Fruit fly (Drosophila melanogaster) whole organism, adult: ENCODE data around the gene Cad89D.

ENCODE experiments used
- CG11617 ChIP-seq: fragments of 200-800 bp; sonication (Bioruptor generic); optimal IDR thresholded peaks from 2 replicates; lab custom pipeline; 2017; ENCODE audit warnings: mild to moderate bottlenecking, missing biosample characterization, missing genetic modification reagents, missing genetic modification characterization
- CG12768 ChIP-seq: fragments of 200-800 bp; sonication (Bioruptor generic); optimal IDR thresholded peaks from 2 replicates; lab custom pipeline; 2017; ENCODE audit warnings: missing biosample characterization, missing genetic modification characterization, mild to moderate bottlenecking, moderate library complexity, missing genetic modification reagents
- CG14711 ChIP-seq: fragments of 200-800 bp; sonication (Bioruptor generic); optimal IDR thresholded peaks from 2 replicates; lab custom pipeline; 2018; ENCODE audit warnings: missing biosample characterization, mild to moderate bottlenecking, missing genetic modification characterization, moderate library complexity
- CG1620 ChIP-seq: fragments of 200-800 bp; sonication (Bioruptor generic); optimal IDR thresholded peaks from 2 replicates; lab custom pipeline; 2016; ENCODE audit warnings: missing biosample characterization, missing genetic modification characterization
- CG33017 ChIP-seq: fragments of 200-800 bp; sonication (Bioruptor generic); optimal IDR thresholded peaks from 2 replicates; lab custom pipeline; 2018; ENCODE audit warnings: missing biosample characterization, mild to moderate bottlenecking, missing genetic modification characterization, moderate library complexity
- CG5204 ChIP-seq: fragments of 200-800 bp; sonication (Bioruptor generic); optimal IDR thresholded peaks from 2 replicates; lab custom pipeline; 2016; ENCODE audit warnings: missing biosample characterization, missing genetic modification characterization
- CG7045 ChIP-seq: fragments of 200-800 bp; sonication (Bioruptor generic); optimal IDR thresholded peaks from 2 replicates; lab custom pipeline; 2017; ENCODE audit warnings: missing biosample characterization, mild to moderate bottlenecking, missing genetic modification characterization
- CG7101 ChIP-seq: fragments of 200-800 bp; sonication (Bioruptor generic); optimal IDR thresholded peaks from 2 replicates; lab custom pipeline; 2018; ENCODE audit warnings: missing biosample characterization, mild to moderate bottlenecking, missing genetic modification characterization, moderate library complexity
- Clk ChIP-seq: fragments of 200-800 bp; sonication (Bioruptor generic); optimal IDR thresholded peaks from 2 replicates; lab custom pipeline; 2017; ENCODE audit warnings: missing biosample characterization, missing genetic modification characterization
- Crg-1 ChIP-seq: fragments of 200-800 bp; sonication (Bioruptor generic); optimal IDR thresholded peaks from 2 replicates; lab custom pipeline; 2016; ENCODE audit warnings: missing biosample characterization, missing genetic modification characterization
- Hr96 ChIP-seq: fragments of 200-800 bp; sonication (Bioruptor generic); optimal IDR thresholded peaks from 2 replicates; lab custom pipeline; 2016; ENCODE audit warnings: missing biosample characterization, missing genetic modification characterization
- Mnt ChIP-seq: fragments of 200-800 bp; sonication (Bioruptor generic); optimal IDR thresholded peaks from 2 replicates; lab custom pipeline; 2016; ENCODE audit warnings: missing biosample characterization, mild to moderate bottlenecking, missing genetic modification characterization
- bab1 ChIP-seq: fragments of 200-800 bp; sonication (Bioruptor generic); optimal IDR thresholded peaks from 3 replicates; lab custom pipeline; 2019; ENCODE audit warnings: missing biosample characterization, mild to moderate bottlenecking, missing genetic modification characterization, moderate library complexity
- cic ChIP-seq: fragments of 200-800 bp; sonication (Bioruptor generic); optimal IDR thresholded peaks from 2 replicates; lab custom pipeline; 2017; ENCODE audit warnings: missing biosample characterization, mild to moderate bottlenecking, missing genetic modification characterization, moderate library complexity
- cnc ChIP-seq, 2 experiments: fragments of >200 bp; optimal IDR thresholded peaks; 2 replicates each; lab custom pipeline; 2017
- kay ChIP-seq: fragments of 200-800 bp; sonication (Bioruptor generic); peaks from one replicate; lab custom pipeline; 2016; ENCODE audit warnings: missing biosample characterization, missing genetic modification characterization, borderline replicate concordance
- ovo ChIP-seq: fragments of 200-800 bp; sonication (Bioruptor generic); optimal IDR thresholded peaks from 2 replicates; lab custom pipeline; 2016; ENCODE audit warnings: missing biosample characterization, missing genetic modification characterization
- pad ChIP-seq: fragments of 200-800 bp; sonication (Bioruptor generic); optimal IDR thresholded peaks from 3 replicates; lab custom pipeline; 2017; ENCODE audit warnings: missing biosample characterization, missing genetic modification characterization, mild to moderate bottlenecking, moderate library complexity, missing genetic modification reagents
- tj ChIP-seq: fragments of 200-800 bp; sonication (Bioruptor generic); optimal IDR thresholded peaks from 3 replicates; lab custom pipeline; 2017; ENCODE audit warnings: missing biosample characterization, mild to moderate bottlenecking, missing genetic modification characterization, moderate library complexity
- toe ChIP-seq: fragments of 200-800 bp; sonication (Bioruptor generic); optimal IDR thresholded peaks from 2 replicates; lab custom pipeline; 2016; ENCODE audit warnings: missing biosample characterization, missing genetic modification characterization

Cad89D gene

dm6 chr3R:16533749-16534304 is 38.6 kb upstream of the Cad89D start:
- TF ChIP-seq CG33017 (tag; lab: Kevin White, UChicago) (no peak), bab1 (GFP tag; lab: Kevin White, UChicago) (no peak), CG5204 (GFP tag; lab: Kevin White, UChicago) (no peak), CG12768 (GFP tag; lab: Kevin White, UChicago) (no peak), Hr96 (no peak), CG7101 (tag; lab: Kevin White, UChicago) (no peak), cic (GFP tag; lab: Kevin White, UChicago) (no peak), toe (no peak), kay (GFP tag; lab: Kevin White, UChicago) (no peak), pad (GFP tag; lab: Kevin White, UChicago) (no peak)

- no peak for TF ChIP-seq CG7045
- no peak for TF ChIP-seq CG33017 (tag; lab: Kevin White, UChicago)
- no peak for TF ChIP-seq Clk (GFP tag; lab: Kevin White, UChicago)
- TF ChIP-seq bab1 (GFP tag; lab: Kevin White, UChicago): no peak
Measured at dm6 chr3R:16530424-16530823, 35.2 kb upstream of the Cad89D start.

- no peak for TF ChIP-seq pad (GFP tag; lab: Kevin White, UChicago)
- TF ChIP-seq CG7101 (tag; lab: Kevin White, UChicago): no peak
- no peak for TF ChIP-seq CG1620 (GFP tag; lab: Kevin White, UChicago)
- TF ChIP-seq CG11617 (GFP tag; lab: Kevin White, UChicago): no peak
- TF ChIP-seq CG7045: no peak
Measured at dm6 chr3R:16528429-16528828, 33.2 kb upstream of the Cad89D start.

- TF ChIP-seq tj (GFP tag; lab: Kevin White, UChicago): no peak
- no peak for TF ChIP-seq kay (GFP tag; lab: Kevin White, UChicago)
- TF ChIP-seq CG14711: no peak
- no peak for TF ChIP-seq cic (GFP tag; lab: Kevin White, UChicago)
- TF ChIP-seq pad (GFP tag; lab: Kevin White, UChicago): no peak
- TF ChIP-seq CG1620 (GFP tag; lab: Kevin White, UChicago): no peak
- TF ChIP-seq Mnt (GFP tag; lab: Kevin White, UChicago): no peak
- TF ChIP-seq CG33017 (tag; lab: Kevin White, UChicago): no peak
- no peak for TF ChIP-seq bab1 (GFP tag; lab: Kevin White, UChicago)
- TF ChIP-seq Hr96: no peak
- no peak for TF ChIP-seq ovo
- TF ChIP-seq CG7101 (tag; lab: Kevin White, UChicago): no peak
- no peak for TF ChIP-seq Crg-1 (GFP tag; lab: Kevin White, UChicago)
- TF ChIP-seq CG5204 (GFP tag; lab: Kevin White, UChicago): no peak
- TF ChIP-seq CG11617 (GFP tag; lab: Kevin White, UChicago): no peak
- no peak for TF ChIP-seq Clk (GFP tag; lab: Kevin White, UChicago)
- no peak for TF ChIP-seq toe
Measured at dm6 chr3R:16526697-16527370, 31.6 kb upstream of the Cad89D start.

dm6 chr3R:16526256-16526655 is 31.0 kb upstream of the Cad89D start:
- no peak for TF ChIP-seq CG33017 (tag; lab: Kevin White, UChicago)
- no peak for TF ChIP-seq Clk (GFP tag; lab: Kevin White, UChicago)
- no peak for TF ChIP-seq CG1620 (GFP tag; lab: Kevin White, UChicago)
- no peak for TF ChIP-seq cic (GFP tag; lab: Kevin White, UChicago)
- TF ChIP-seq CG14711: no peak
- no peak for TF ChIP-seq kay (GFP tag; lab: Kevin White, UChicago)

- TF ChIP-seq cnc (optimal IDR thresholded peaks at IDR 0.05; lab: Kevin White, UChicago): no peak
- no peak for TF ChIP-seq CG5204 (GFP tag; lab: Kevin White, UChicago)
- no peak for TF ChIP-seq CG33017 (tag; lab: Kevin White, UChicago)
- TF ChIP-seq Mnt (GFP tag; lab: Kevin White, UChicago): no peak
- no peak for TF ChIP-seq CG12768 (GFP tag; lab: Kevin White, UChicago)
- no peak for TF ChIP-seq toe
- no peak for TF ChIP-seq CG7101 (tag; lab: Kevin White, UChicago)
- TF ChIP-seq CG11617 (GFP tag; lab: Kevin White, UChicago): no peak
- TF ChIP-seq cic (GFP tag; lab: Kevin White, UChicago): no peak
- TF ChIP-seq CG1620 (GFP tag; lab: Kevin White, UChicago): no peak
Measured at dm6 chr3R:16525555-16525954, 30.3 kb upstream of the Cad89D start.

dm6 chr3R:16524593-16525111 is 29.4 kb upstream of the Cad89D start:
- no peak for TF ChIP-seq CG33017 (tag; lab: Kevin White, UChicago)
- peak; percentile 32 for TF ChIP-seq kay (GFP tag; lab: Kevin White, UChicago)
- no peak for TF ChIP-seq ovo
- TF ChIP-seq Clk (GFP tag; lab: Kevin White, UChicago): no peak
- no peak for TF ChIP-seq Crg-1 (GFP tag; lab: Kevin White, UChicago)
- TF ChIP-seq CG11617 (GFP tag; lab: Kevin White, UChicago): no peak
